Fruit fly (Drosophila melanogaster): Measurements from ENCODE around the gene CG7512.

CG7512 gene

dm6 chr3L:11493090-11493807 lies 20.3 kb upstream of the CG7512 start:
- TF ChIP-seq CG11902 (GFP tag; optimal IDR thresholded peaks at IDR 0.05) = no peak
- TF ChIP-seq CG10669 (GFP tag; optimal IDR thresholded peaks at IDR 0.05) = peak; percentile 41
- TF ChIP-seq CG9139 (GFP tag; optimal IDR thresholded peaks at IDR 0.05) = peak; percentile 51
- TF ChIP-seq fkh (GFP tag; optimal IDR thresholded peaks at IDR 0.05) = no peak
- TF ChIP-seq svp (GFP tag) = peak; percentile 68
- no peak for TF ChIP-seq CG7368 (GFP tag; optimal IDR thresholded peaks at IDR 0.05)
- peak; percentile 36; the same call in 1 of the 3 replicates for TF ChIP-seq CG6163 (GFP tag; IDR thresholded peaks at IDR 0.05)
- no peak for TF ChIP-seq Eip93F (GFP tag; optimal IDR thresholded peaks at IDR 0.05)
- TF ChIP-seq lz (GFP tag; optimal IDR thresholded peaks at IDR 0.05) = peak; percentile 9
- peak in 1 of 2 experiments; percentile 44 for TF ChIP-seq salr (GFP tag; optimal IDR thresholded peaks at IDR 0.05)
- TF ChIP-seq CG11762 (GFP tag; optimal IDR thresholded peaks at IDR 0.05; ENCODE audit: insufficient read depth) = no peak
- TF ChIP-seq topi (GFP tag; optimal IDR thresholded peaks at IDR 0.05) = peak; percentile 28
- TF ChIP-seq ss (GFP tag; optimal IDR thresholded peaks at IDR 0.05) = peak; percentile 22 to 60
- peak; percentile 41 for TF ChIP-seq Met (GFP tag; optimal IDR thresholded peaks at IDR 0.05)
- no peak for TF ChIP-seq Sox14 (GFP tag; optimal IDR thresholded peaks at IDR 0.05)
- no peak for TF ChIP-seq dsx (GFP tag; optimal IDR thresholded peaks at IDR 0.05; ENCODE audit: poor library complexity, severe bottlenecking)
- TF ChIP-seq Eip75B (GFP tag; optimal IDR thresholded peaks at IDR 0.05) = no peak
- TF ChIP-seq Ets96B (tag; optimal IDR thresholded peaks at IDR 0.05) = peak; percentile 25
- TF ChIP-seq CG1621 (tag; optimal IDR thresholded peaks at IDR 0.05) = no peak
- TF ChIP-seq CG3032 (tag; optimal IDR thresholded peaks at IDR 0.05) = peak; percentile 24
- 0 out of 3 replicates have a peak, but pooled peaks have one; percentile 24 for TF ChIP-seq CG8119 (GFP tag; IDR thresholded peaks at IDR 0.05)
- TF ChIP-seq cyc (GFP tag; optimal IDR thresholded peaks at IDR 0.05) = peak; percentile 21
- no peak for TF ChIP-seq net (GFP tag; optimal IDR thresholded peaks at IDR 0.05)
- no peak for TF ChIP-seq Sox15 (GFP tag; optimal IDR thresholded peaks at IDR 0.05)
- TF ChIP-seq fd59A (GFP tag; optimal IDR thresholded peaks at IDR 0.05) = no peak
- TF ChIP-seq OdsH (GFP tag; optimal IDR thresholded peaks at IDR 0.05) = peak; percentile 62
- no peak for TF ChIP-seq CG8319 (GFP tag; optimal IDR thresholded peaks at IDR 0.05)
- peak; percentile 36 for TF ChIP-seq CG8632 (GFP tag; optimal IDR thresholded peaks at IDR 0.05)
- TF ChIP-seq CG10631 (GFP tag; optimal IDR thresholded peaks at IDR 0.05) = peak; percentile 60
- TF ChIP-seq Hr38 (GFP tag; optimal IDR thresholded peaks at IDR 0.05) = no peak
- peak; percentile 23; the same call in 1 of the 2 replicates for TF ChIP-seq CG15336 (GFP tag; IDR thresholded peaks at IDR 0.05)
- TF ChIP-seq Lpt (GFP tag; optimal IDR thresholded peaks at IDR 0.05) = no peak
- no peak for TF ChIP-seq Hr39 (GFP tag; optimal IDR thresholded peaks at IDR 0.05)
- TF ChIP-seq CG31627 (GFP tag; optimal IDR thresholded peaks at IDR 0.05) = no peak
- TF ChIP-seq acj6 (GFP tag; optimal IDR thresholded peaks at IDR 0.05) = peak; percentile 54
- TF ChIP-seq CG6854 (GFP tag; optimal IDR thresholded peaks at IDR 0.05) = peak; percentile 80
- TF ChIP-seq spab (GFP tag; optimal IDR thresholded peaks at IDR 0.05) = peak; percentile 26
- TF ChIP-seq CG6808 (GFP tag; optimal IDR thresholded peaks at IDR 0.05) = no peak
- peak; percentile 25 for TF ChIP-seq achi (GFP tag; optimal IDR thresholded peaks at IDR 0.05)
- no peak for TF ChIP-seq CG6276 (GFP tag; optimal IDR thresholded peaks at IDR 0.05)
- TF ChIP-seq CG34406 (GFP tag; optimal IDR thresholded peaks at IDR 0.05) = peak; percentile 44
- TF ChIP-seq vri (GFP tag; optimal IDR thresholded peaks at IDR 0.05) = peak; percentile 25
- peak; percentile 33 for TF ChIP-seq esn (GFP tag; optimal IDR thresholded peaks at IDR 0.05)
- no peak for TF ChIP-seq Gug (GFP tag; IDR thresholded peaks at IDR 0.05)
- peak; percentile 45 for TF ChIP-seq pdm3 (GFP tag; optimal IDR thresholded peaks at IDR 0.05)
- TF ChIP-seq Ets21C (GFP tag; optimal IDR thresholded peaks at IDR 0.05) = no peak
- TF ChIP-seq Hr4 (GFP tag; optimal IDR thresholded peaks at IDR 0.05) = peak; percentile 54
- peak; percentile 15 for TF ChIP-seq Sox102F (GFP tag; optimal IDR thresholded peaks at IDR 0.05)
- TF ChIP-seq CG11294 (GFP tag; IDR thresholded peaks at IDR 0.05) = no peak
- TF ChIP-seq eg (GFP tag; IDR thresholded peaks at IDR 0.05) = peak; percentile 35; the same call in 1 of the 3 replicates
- TF ChIP-seq CG16779 (tag; optimal IDR thresholded peaks at IDR 0.05) = no peak

Data from whole organism, prepupa.